Fruit fly (Drosophila melanogaster) whole organism, prepupa: ENCODE measurements around the gene Patj.
A peak's percentile ranks its signal among the peaks of the same experiment; 100 is the strongest.

Source experiments
- Blimp-1 ChIP-seq: fragments of 200-800 bp; sonication (Bioruptor generic); optimal IDR thresholded peaks from 3 replicates; lab custom pipeline; 2017; ENCODE audit warnings: missing biosample characterization, missing genetic modification characterization, mild to moderate bottlenecking, moderate library complexity, missing genetic modification reagents
- CG10631 ChIP-seq: fragments of 200-800 bp; sonication (Bioruptor generic); optimal IDR thresholded peaks from 2 replicates; lab custom pipeline; 2016; ENCODE audit warnings: missing biosample characterization, missing genetic modification characterization
- CG11762 ChIP-seq: fragments of 200-800 bp; sonication (Bioruptor generic); optimal IDR thresholded peaks from 3 replicates; lab custom pipeline; 2016; ENCODE audit warnings: missing biosample characterization, missing genetic modification characterization; ENCODE audit not compliant: insufficient read depth
- Eip78C ChIP-seq: fragments of 200-800 bp; sonication (Bioruptor generic); peaks from one replicate; lab custom pipeline; 2016; ENCODE audit warnings: missing biosample characterization, missing genetic modification characterization
- Gug ChIP-seq: fragments of 200-800 bp; sonication (Bioruptor generic); IDR thresholded peaks from 2 replicates; pipeline ENCODE4 v1.3.6; 2022; ENCODE audit warnings: missing biosample characterization, missing genetic modification characterization
- Hr4 ChIP-seq: fragments of 200-800 bp; sonication (Bioruptor generic); optimal IDR thresholded peaks from 3 replicates; lab custom pipeline; 2016; ENCODE audit warnings: missing biosample characterization, missing genetic modification characterization
- esn ChIP-seq: fragments of 200-800 bp; sonication (Bioruptor generic); optimal IDR thresholded peaks from 2 replicates; lab custom pipeline; 2016; ENCODE audit warnings: missing biosample characterization, mild to moderate bottlenecking, missing genetic modification characterization, moderate library complexity
- net ChIP-seq: fragments of 200-800 bp; sonication (Bioruptor generic); optimal IDR thresholded peaks from 3 replicates; lab custom pipeline; 2016; ENCODE audit warnings: missing biosample characterization, missing genetic modification characterization
- topi ChIP-seq: fragments of 200-800 bp; sonication (Bioruptor generic); optimal IDR thresholded peaks from 3 replicates; lab custom pipeline; 2016; ENCODE audit warnings: missing biosample characterization, missing genetic modification characterization

- no peak for TF ChIP-seq Blimp-1
- no peak for TF ChIP-seq net (GFP tag; lab: Kevin White, UChicago)
- no peak for TF ChIP-seq Hr4
- TF ChIP-seq CG11762 (GFP tag; lab: Kevin White, UChicago) = no peak
- no peak for TF ChIP-seq topi (GFP tag; lab: Kevin White, UChicago)
- TF ChIP-seq CG10631 (GFP tag; lab: Kevin White, UChicago) = no peak
- TF ChIP-seq Eip78C (GFP tag; lab: Kevin White, UChicago) = peak; percentile 40
- no peak for TF ChIP-seq esn (GFP tag; lab: Kevin White, UChicago)
- TF ChIP-seq Gug (GFP tag; lab: Robert Waterston, UW) = no peak
Measured at dm6 chr3L:1831753-1832268, 33.2 kb downstream of the Patj start, which contains the start of gene Cpr62Ba.
